Worm (Caenorhabditis elegans): ENCODE measurements around the gene ZK470.6.

ZK470.6 gene

DNA sequence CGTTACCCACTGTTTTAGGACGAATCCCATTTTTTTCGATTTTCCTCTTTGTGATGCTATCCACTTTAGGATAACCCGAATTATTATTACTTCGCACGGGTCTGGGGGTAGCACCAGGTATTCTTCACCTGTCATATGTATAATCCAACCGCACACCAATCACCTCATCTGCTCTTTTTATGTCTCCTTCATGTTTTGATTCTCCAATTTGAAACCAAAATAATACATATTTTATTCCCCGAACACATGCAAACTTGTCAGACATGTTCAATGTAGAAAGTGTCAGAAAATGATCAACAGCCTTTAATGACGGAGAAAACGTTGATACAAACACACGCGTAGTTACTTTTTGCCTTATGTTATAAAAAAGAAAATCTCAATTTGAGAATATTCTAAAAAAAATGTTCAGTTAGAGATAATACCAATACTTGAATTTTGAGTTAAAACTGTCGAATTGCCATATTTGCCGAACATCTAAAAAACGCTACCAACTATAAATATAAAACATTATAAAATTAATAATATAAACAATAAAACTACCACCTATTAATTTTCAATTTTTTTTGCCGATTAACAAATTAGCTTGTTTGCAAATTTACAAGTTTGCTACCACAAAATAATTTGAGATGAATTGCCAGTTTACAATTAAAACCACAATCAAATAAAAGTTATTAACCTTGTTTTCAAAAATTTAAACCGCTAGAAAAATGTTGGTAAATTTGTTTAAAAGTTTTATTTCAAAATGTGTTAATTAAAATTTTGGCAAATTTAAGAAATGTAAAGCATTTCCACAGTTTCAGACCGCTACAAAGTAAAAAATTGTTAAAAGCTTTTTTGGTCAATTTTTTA lies 29.5 kb downstream of the ZK470.6 start (continued):
- no peak for TF ChIP-seq mcd-1 (GFP tag; IDR thresholded peaks at IDR 0.05)
- no peak for TF ChIP-seq him-1 (tag; optimal IDR thresholded peaks at IDR 0.05)
- no peak for TF ChIP-seq lsl-1 (GFP tag; optimal IDR thresholded peaks at IDR 0.05)
- peak; percentile 55 for TF ChIP-seq lin-40 (tag; optimal IDR thresholded peaks at IDR 0.05)
- peak; percentile 44 for TF ChIP-seq F52B5.7 (tag; optimal IDR thresholded peaks at IDR 0.05)
- TF ChIP-seq gei-17 (GFP tag; optimal IDR thresholded peaks at IDR 0.05): peak; percentile 26
- no peak for TF ChIP-seq B0035.1 (tag; optimal IDR thresholded peaks at IDR 0.05)
- no peak for TF ChIP-seq ekl-4 (GFP tag; IDR thresholded peaks at IDR 0.05)
- TF ChIP-seq ceh-40 (GFP tag; IDR thresholded peaks at IDR 0.05): no peak
- TF ChIP-seq Y53G8AR.9 (GFP tag; conservative IDR thresholded peaks at IDR 0.05): peak; percentile 59
- no peak for TF ChIP-seq T26A5.8 (tag; optimal IDR thresholded peaks at IDR 0.05)
- TF ChIP-seq C06A6.2 (GFP tag; conservative IDR thresholded peaks at IDR 0.05): peak; percentile 27
- TF ChIP-seq ztf-3 (GFP tag; optimal IDR thresholded peaks at IDR 0.05): peak; percentile 61
- TF ChIP-seq F49E8.2 (tag; optimal IDR thresholded peaks at IDR 0.05; ENCODE audit: insufficient read depth): no peak
- TF ChIP-seq K11D2.4 (GFP tag; IDR thresholded peaks at IDR 0.05): no peak
- no peak for TF ChIP-seq ztf-18 (tag; optimal IDR thresholded peaks at IDR 0.05)
- no peak for TF ChIP-seq D2030.7 (GFP tag; IDR thresholded peaks at IDR 0.05)
- TF ChIP-seq egl-18 (GFP tag; IDR thresholded peaks at IDR 0.05): peak; percentile 47; the same call in 1 of the 2 replicates
- TF ChIP-seq tlf-1 (GFP tag; optimal IDR thresholded peaks at IDR 0.05): peak; percentile 25
- no peak for TF ChIP-seq nhr-179 (tag; optimal IDR thresholded peaks at IDR 0.05)
- TF ChIP-seq ztf-25 (GFP tag; IDR thresholded peaks at IDR 0.05): no peak
- peak; percentile 75 for TF ChIP-seq athp-1 (tag; optimal IDR thresholded peaks at IDR 0.05)
- TF ChIP-seq ama-1 (optimal IDR thresholded peaks at IDR 0.05): peak; percentile 12
- no peak for TF ChIP-seq ama-1 (GFP tag; optimal IDR thresholded peaks at IDR 0.05)
- TF ChIP-seq lsy-27 (tag; optimal IDR thresholded peaks at IDR 0.05; ENCODE audit: borderline replicate concordance, insufficient read depth): no peak
- TF ChIP-seq F39B2.1 (GFP tag; IDR thresholded peaks at IDR 0.05): peak; percentile 43
- TF ChIP-seq rpc-1 (optimal IDR thresholded peaks at IDR 0.05): no peak
- TF ChIP-seq rpc-1 (tag; optimal IDR thresholded peaks at IDR 0.05): no peak
- TF ChIP-seq lag-1 (GFP tag; IDR thresholded peaks at IDR 0.05): no peak
- no peak for TF ChIP-seq fkh-3 (tag; optimal IDR thresholded peaks at IDR 0.05)
- TF ChIP-seq mxl-1 (tag; optimal IDR thresholded peaks at IDR 0.05): no peak
- no peak for TF ChIP-seq ceh-91 (GFP tag; IDR thresholded peaks at IDR 0.05)
- peak; percentile 48 for TF ChIP-seq chd-7 (tag; optimal IDR thresholded peaks at IDR 0.05)
- no peak for TF ChIP-seq ceh-27 (GFP tag; optimal IDR thresholded peaks at IDR 0.05)
- no peak for TF ChIP-seq akir-1 (GFP tag; optimal IDR thresholded peaks at IDR 0.05)
- TF ChIP-seq F37B4.10 (GFP tag; IDR thresholded peaks at IDR 0.05): no peak
- no peak for TF ChIP-seq hsf-1 (GFP tag; IDR thresholded peaks at IDR 0.05)
- no peak; the same call in 1 of the 2 replicates for TF ChIP-seq lin-26 (GFP tag; IDR thresholded peaks at IDR 0.05)
- peak; percentile 26 for TF ChIP-seq madf-6 (GFP tag; IDR thresholded peaks at IDR 0.05)
- peak; percentile 90 for TF ChIP-seq nhr-90 (tag; optimal IDR thresholded peaks at IDR 0.05)
- TF ChIP-seq lin-35 (GFP tag; optimal IDR thresholded peaks at IDR 0.05): peak in 1 of 3 experiments; percentile 78
- TF ChIP-seq nfya-2 (GFP tag; IDR thresholded peaks at IDR 0.05): peak; percentile 59; the same call in 1 of the 2 replicates
- no peak; the same call in 1 of the 2 replicates for TF ChIP-seq ceh-100 (GFP tag; IDR thresholded peaks at IDR 0.05)
- no peak for TF ChIP-seq ztf-22 (GFP tag; optimal IDR thresholded peaks at IDR 0.05)
- TF ChIP-seq pbrm-1 (GFP tag; IDR thresholded peaks at IDR 0.05): peak; percentile 74; the same call in 1 of the 2 replicates
- no peak for TF ChIP-seq T07F8.4 (tag; optimal IDR thresholded peaks at IDR 0.05)
- TF ChIP-seq mel-28 (tag; optimal IDR thresholded peaks at IDR 0.05; ENCODE audit: borderline replicate concordance): no peak
- TF ChIP-seq ets-4 (GFP tag; optimal IDR thresholded peaks at IDR 0.05): no peak

Data from whole organism, young adult.